Worm (Caenorhabditis elegans) whole organism, L1 larva: ENCODE results near the gene M60.7.

Experiments used
- C04F5.9 ChIP-seq: sonication (generic microtip); optimal IDR thresholded peaks from 2 replicates; lab custom pipeline; 2016; ENCODE audit warnings: missing genetic modification characterization, missing compliant biosample characterization
- aly-2 ChIP-seq: fragments of 150-350 bp; optimal IDR thresholded peaks from 2 replicates; lab custom pipeline; 2014; ENCODE audit warnings: missing biosample characterization, missing genetic modification characterization
- blmp-1 ChIP-seq: fragments of 150-350 bp; optimal IDR thresholded peaks from 2 replicates; lab custom pipeline; 2014; ENCODE audit warnings: missing biosample characterization, missing genetic modification characterization
- ces-1 ChIP-seq: fragments of 150-350 bp; optimal IDR thresholded peaks from 2 replicates; lab custom pipeline; 2014; ENCODE audit warnings: missing biosample characterization, missing genetic modification reagents, missing genetic modification characterization
- dsc-1 ChIP-seq: sonication (generic microtip); optimal IDR thresholded peaks from 2 replicates; lab custom pipeline; 2016; ENCODE audit warnings: mild to moderate bottlenecking, missing genetic modification characterization, missing compliant biosample characterization
- efl-1 ChIP-seq, 4 experiments: fragments of 150-350 bp; optimal IDR thresholded peaks in 3 of 4; peaks in 1 of 4; 1 replicate in 1 of 4; 2 replicates in 3 of 4; lab custom pipeline; 2014; ENCODE audit warnings: missing biosample characterization in 2 of 4, missing genetic modification characterization in 2 of 4, missing genetic modification reagents in 2 of 4
- egl-13 ChIP-seq: sonication (generic microtip); optimal IDR thresholded peaks from 2 replicates; lab custom pipeline; 2016; ENCODE audit warnings: missing genotype, missing genetic modification reagents, missing genetic modification characterization, missing compliant biosample characterization
- elt-2 ChIP-seq: sonication (generic microtip); optimal IDR thresholded peaks from 2 replicates; lab custom pipeline; 2016; ENCODE audit warnings: missing genetic modification characterization, mild to moderate bottlenecking, inconsistent platforms, missing compliant biosample characterization, missing genetic modification reagents
- fkh-10 ChIP-seq: sonication (generic microtip); optimal IDR thresholded peaks from 2 replicates; lab custom pipeline; 2017; ENCODE audit warnings: missing biosample characterization, missing genetic modification reagents, missing genetic modification characterization
- fkh-8 ChIP-seq: sonication (generic microtip); optimal IDR thresholded peaks from 2 replicates; lab custom pipeline; 2016; ENCODE audit warnings: mild to moderate bottlenecking, missing genetic modification characterization, missing compliant biosample characterization
- fos-1 ChIP-seq: fragments of 150-350 bp; optimal IDR thresholded peaks from 2 replicates; lab custom pipeline; 2014; ENCODE audit warnings: missing biosample characterization, missing genetic modification characterization
- hlh-17 ChIP-seq: fragments of 200-800 bp; sonication (Bioruptor generic); optimal IDR thresholded peaks from 2 replicates; lab custom pipeline; 2018; ENCODE audit warnings: missing genetic modification characterization, mild to moderate bottlenecking, missing compliant biosample characterization, moderate library complexity, borderline replicate concordance
- hlh-4 ChIP-seq: sonication (generic microtip); optimal IDR thresholded peaks from 2 replicates; lab custom pipeline; 2016; ENCODE audit warnings: mild to moderate bottlenecking, missing genetic modification characterization, missing compliant biosample characterization
- hpl-2 ChIP-seq: fragments of 150-350 bp; optimal IDR thresholded peaks from 2 replicates; lab custom pipeline; 2014; ENCODE audit warnings: missing biosample characterization, missing genetic modification reagents, missing genetic modification characterization
- jun-1 ChIP-seq: fragments of 150-350 bp; optimal IDR thresholded peaks from 2 replicates; lab custom pipeline; 2014; ENCODE audit warnings: missing biosample characterization, missing genetic modification reagents, missing genetic modification characterization
- lin-14 ChIP-seq: fragments of 200-800 bp; sonication (Bioruptor generic); optimal IDR thresholded peaks from 2 replicates; lab custom pipeline; 2018; ENCODE audit warnings: mild to moderate bottlenecking, missing genetic modification characterization, moderate library complexity, missing compliant biosample characterization
- lin-15B ChIP-seq: fragments of 150-350 bp; sonication (generic microtip); optimal IDR thresholded peaks from 3 replicates; lab custom pipeline; 2014; ENCODE audit warnings: missing biosample characterization, missing genetic modification characterization
- lin-35 ChIP-seq, 2 experiments: fragments of 150-350 bp; optimal IDR thresholded peaks; 2 replicates each; lab custom pipeline; 2014; ENCODE audit warnings: missing biosample characterization in 2 of 2, missing genetic modification characterization in 2 of 2, missing genetic modification reagents in 2 of 2
- mep-1 ChIP-seq: fragments of 150-350 bp; optimal IDR thresholded peaks from 2 replicates; lab custom pipeline; 2014; ENCODE audit warnings: missing biosample characterization, missing genetic modification characterization
- nhr-20 ChIP-seq: sonication (generic microtip); optimal IDR thresholded peaks from 2 replicates; lab custom pipeline; 2016; ENCODE audit warnings: mild to moderate bottlenecking, missing genetic modification characterization, missing compliant biosample characterization
- nhr-28 ChIP-seq: fragments of 150-350 bp; optimal IDR thresholded peaks from 2 replicates; lab custom pipeline; 2014; ENCODE audit warnings: missing biosample characterization, missing genetic modification characterization
- nhr-71 ChIP-seq: sonication (generic microtip); optimal IDR thresholded peaks from 2 replicates; lab custom pipeline; 2016; ENCODE audit warnings: mild to moderate bottlenecking, missing genetic modification characterization, moderate library complexity, missing compliant biosample characterization
- nhr-85 ChIP-seq: sonication (generic microtip); peaks from one replicate; lab custom pipeline; 2016; ENCODE audit warnings: missing genetic modification characterization, inconsistent platforms, missing compliant biosample characterization
- pax-3 ChIP-seq: fragments of 200-800 bp; sonication (Bioruptor generic); optimal IDR thresholded peaks from 2 replicates; lab custom pipeline; 2018; ENCODE audit warnings: mild to moderate bottlenecking, missing genetic modification characterization, moderate library complexity, missing compliant biosample characterization
- pqm-1 ChIP-seq: sonication (generic microtip); optimal IDR thresholded peaks from 3 replicates; lab custom pipeline; 2017; ENCODE audit warnings: missing biosample characterization, missing genetic modification characterization
- snu-23 ChIP-seq: sonication (generic microtip); optimal IDR thresholded peaks from 2 replicates; lab custom pipeline; 2016; ENCODE audit warnings: missing genetic modification characterization, missing compliant biosample characterization
- sox-4 ChIP-seq: sonication (generic microtip); optimal IDR thresholded peaks from 2 replicates; lab custom pipeline; 2016; ENCODE audit warnings: missing genetic modification characterization, missing compliant biosample characterization
- sptf-1 ChIP-seq: fragments of 150-350 bp; optimal IDR thresholded peaks from 2 replicates; lab custom pipeline; 2014; ENCODE audit warnings: missing biosample characterization, missing genetic modification characterization
- tbx-2 ChIP-seq: sonication (generic microtip); optimal IDR thresholded peaks from 2 replicates; lab custom pipeline; 2016; ENCODE audit warnings: missing genetic modification characterization, missing compliant biosample characterization
- tlp-1 ChIP-seq: fragments of 150-350 bp; optimal IDR thresholded peaks from 2 replicates; lab custom pipeline; 2014; ENCODE audit warnings: missing biosample characterization, missing genetic modification characterization
- unc-62 ChIP-seq: fragments of 150-350 bp; optimal IDR thresholded peaks from 2 replicates; lab custom pipeline; 2014; ENCODE audit warnings: missing biosample characterization, missing genetic modification reagents, missing genetic modification characterization
- xbp-1 ChIP-seq: sonication (generic microtip); optimal IDR thresholded peaks from 2 replicates; lab custom pipeline; 2016; ENCODE audit warnings: missing genetic modification characterization, missing compliant biosample characterization
- ztf-11 ChIP-seq, 2 experiments: sonication (generic microtip); optimal IDR thresholded peaks; 2 replicates each; lab custom pipeline; 2016 to 2017; ENCODE audit warnings: missing genetic modification characterization in 2 of 2, missing biosample characterization in 1 of 2, missing compliant biosample characterization in 1 of 2

The M60.7 gene

ce11 chrX:8261125-8261684, at the start of gene M60.7:
Gene M60.7 (minus strand): TSS chrX:8261175.
- TF ChIP-seq lin-35 (GFP tag; optimal IDR thresholded peaks at IDR 0.05; lab: Kevin White, UChicago) (no peak), efl-1 (optimal IDR thresholded peaks at IDR 0.05; lab: Kevin White, UChicago) (no peak), efl-1 (GFP tag; optimal IDR thresholded peaks at IDR 0.05 in 1 of 2; lab: Kevin White, UChicago) (peak in 1 of 2 experiments; percentile 87)
- TF ChIP-seq, all 84 proteins: peak for 1

ce11 chrX:8310747-8311146, 49.8 kb upstream of the M60.7 start:
- TF ChIP-seq fkh-10 (no peak), aly-2 (tag; lab: Kevin White, UChicago) (no peak), dsc-1 (tag; lab: Kevin White, UChicago) (peak; percentile 69), egl-13 (tag; lab: Kevin White, UChicago) (no peak)

- TF ChIP-seq fkh-10 (peak; percentile 39), nhr-85 (tag; lab: Kevin White, UChicago) (peak; percentile 18), pqm-1 (no peak), lin-14 (GFP tag; lab: Kevin White, UChicago) (peak; percentile 9)
Observed at ce11 chrX:8308491-8308890, 47.5 kb upstream of the M60.7 start.

ce11 chrX:8307600-8307999, 46.6 kb upstream of the M60.7 start, which contains the start of gene R09F10.5:
Gene R09F10.5 (minus strand): TSS chrX:8307700.
- no peak for TF ChIP-seq snu-23
- TF ChIP-seq lin-14 (GFP tag; lab: Kevin White, UChicago) = peak; percentile 15
- TF ChIP-seq xbp-1 (tag; lab: Kevin White, UChicago) = no peak
- no peak for TF ChIP-seq tbx-2 (tag; lab: Kevin White, UChicago)
- peak; percentile 19 for TF ChIP-seq ces-1
- TF ChIP-seq nhr-20 = no peak
- TF ChIP-seq hlh-4 (tag; lab: Kevin White, UChicago) = no peak
- TF ChIP-seq elt-2 = no peak
- TF ChIP-seq fkh-8 = no peak
- no peak for TF ChIP-seq fos-1 (tag; lab: Kevin White, UChicago)
- no peak for TF ChIP-seq lin-15B (tag; lab: Kevin White, UChicago)
- no peak for TF ChIP-seq C04F5.9 (tag; lab: Kevin White, UChicago)
- no peak for TF ChIP-seq tlp-1 (tag; lab: Kevin White, UChicago)
- no peak for TF ChIP-seq mep-1 (tag; lab: Kevin White, UChicago)
- no peak for TF ChIP-seq nhr-71
- TF ChIP-seq, all 84 proteins: peak for 2

- TF ChIP-seq nhr-85 (tag; lab: Kevin White, UChicago) (peak; percentile 73), ztf-11 (tag; optimal IDR thresholded peaks at IDR 0.05; lab: Kevin White, UChicago) (no peak), elt-2 (no peak), jun-1 (tag; lab: Kevin White, UChicago) (no peak), hpl-2 (GFP tag; lab: Kevin White, UChicago) (no peak), egl-13 (tag; lab: Kevin White, UChicago) (no peak), mep-1 (tag; lab: Kevin White, UChicago) (peak; percentile 24), blmp-1 (tag; lab: Kevin White, UChicago) (peak; percentile 69), unc-62 (no peak), nhr-20 (peak; percentile 28), sox-4 (tag; lab: Kevin White, UChicago) (no peak), pax-3 (tag; lab: Kevin White, UChicago) (no peak), hlh-17 (GFP tag; lab: Kevin White, UChicago) (no peak), lin-14 (GFP tag; lab: Kevin White, UChicago) (peak; percentile 21), sptf-1 (tag; lab: Kevin White, UChicago) (no peak), efl-1 (optimal IDR thresholded peaks at IDR 0.05; lab: Kevin White, UChicago) (no peak), efl-1 (GFP tag; optimal IDR thresholded peaks at IDR 0.05 in 1 of 2; lab: Kevin White, UChicago) (peak in 1 of 2 experiments; percentile 90), nhr-28 (tag; lab: Kevin White, UChicago) (no peak)
Observed at ce11 chrX:8302803-8303202, 41.8 kb upstream of the M60.7 start.
